Fruit fly (Drosophila melanogaster) whole organism, pupa: ENCODE data around the gene Gr98b.

Experiments
- CG15710 ChIP-seq: fragments of 200-800 bp; sonication (Bioruptor generic); optimal IDR thresholded peaks from 2 replicates; lab custom pipeline; 2018; ENCODE audit warnings: missing biosample characterization, mild to moderate bottlenecking, missing genetic modification characterization, moderate library complexity
- CG8159 ChIP-seq: fragments of 200-800 bp; sonication (Bioruptor generic); optimal IDR thresholded peaks from 3 replicates; lab custom pipeline; 2018; ENCODE audit warnings: missing biosample characterization, mild to moderate bottlenecking, missing genetic modification characterization, moderate library complexity
- Pif1A ChIP-seq: fragments of 200-800 bp; sonication (Bioruptor generic); optimal IDR thresholded peaks from 3 replicates; lab custom pipeline; 2016; ENCODE audit warnings: missing biosample characterization, missing genetic modification characterization

DNA sequence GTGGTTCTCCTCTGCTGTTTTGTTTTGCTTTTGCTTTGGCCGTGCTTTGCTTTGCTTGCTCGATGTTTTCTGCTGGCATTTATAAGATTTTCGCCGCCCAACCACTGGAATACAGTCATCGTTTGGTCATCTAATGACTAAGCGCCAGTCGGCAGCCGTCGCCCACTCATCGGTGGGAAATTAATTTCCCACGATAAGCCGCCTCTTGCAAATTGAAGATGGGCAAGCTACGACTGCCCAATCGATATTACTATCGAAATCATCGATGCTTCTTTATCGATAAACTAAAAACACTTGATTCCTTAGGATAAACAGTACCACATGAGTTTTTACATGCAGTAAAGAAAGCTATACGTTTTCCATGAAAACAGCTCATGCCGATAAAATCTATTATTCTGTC lies 28.4 kb downstream of the Gr98b start:
- no peak for TF ChIP-seq CG15710
- no peak for TF ChIP-seq Pif1A
- TF ChIP-seq CG8159: no peak
